Worm (Caenorhabditis elegans) whole organism, late embryonic: Measurements from ENCODE around the gene sri-74.

Source experiments
- ceh-14 ChIP-seq: sonication (generic microtip); optimal IDR thresholded peaks from 2 replicates; lab custom pipeline; 2016; ENCODE audit warnings: missing genotype, missing genetic modification characterization, missing compliant biosample characterization
- ceh-24 ChIP-seq: sonication (generic microtip); optimal IDR thresholded peaks from 2 replicates; lab custom pipeline; 2016; ENCODE audit warnings: mild to moderate bottlenecking, missing genetic modification characterization, missing compliant biosample characterization
- ceh-30 ChIP-seq: fragments of 150-350 bp; optimal IDR thresholded peaks from 2 replicates; lab custom pipeline; 2014; ENCODE audit warnings: missing biosample characterization, missing genetic modification characterization
- ceh-48 ChIP-seq: sonication (generic microtip); optimal IDR thresholded peaks from 2 replicates; lab custom pipeline; 2016; ENCODE audit warnings: missing genetic modification characterization, inconsistent platforms, missing compliant biosample characterization
- ceh-9 ChIP-seq: sonication (generic microtip); optimal IDR thresholded peaks from 2 replicates; lab custom pipeline; 2016; ENCODE audit warnings: mild to moderate bottlenecking, missing genetic modification characterization, inconsistent platforms, missing compliant biosample characterization
- elt-2 ChIP-seq: sonication (generic microtip); optimal IDR thresholded peaks from 2 replicates; lab custom pipeline; 2016; ENCODE audit warnings: missing genetic modification reagents, missing genetic modification characterization, missing compliant biosample characterization
- elt-4 ChIP-seq: sonication (generic microtip); optimal IDR thresholded peaks from 2 replicates; lab custom pipeline; 2016; ENCODE audit warnings: missing genetic modification characterization, missing compliant biosample characterization
- fkh-10 ChIP-seq: fragments of 150-350 bp; optimal IDR thresholded peaks from 2 replicates; lab custom pipeline; 2014; ENCODE audit warnings: missing biosample characterization, missing genetic modification reagents, missing genetic modification characterization
- nfya-1 ChIP-seq: sonication (generic microtip); optimal IDR thresholded peaks from 2 replicates; lab custom pipeline; 2017; ENCODE audit warnings: missing genetic modification characterization, mild to moderate bottlenecking, missing compliant biosample characterization, antibody characterized with exemption, moderate library complexity
- nhr-11 ChIP-seq: fragments of 150-350 bp; optimal IDR thresholded peaks from 2 replicates; lab custom pipeline; 2014; ENCODE audit warnings: missing biosample characterization, missing genetic modification characterization
- tbx-2 ChIP-seq: sonication (generic microtip); optimal IDR thresholded peaks from 2 replicates; lab custom pipeline; 2016; ENCODE audit warnings: missing genetic modification characterization, missing compliant biosample characterization
- unc-3 ChIP-seq, 2 experiments: fragments of 200-800 bp in 1 of 2; sonication (Bioruptor generic) in 1 of 2; sonication (generic microtip) in 1 of 2; conservative IDR thresholded peaks in 1 of 2; optimal IDR thresholded peaks in 1 of 2; 2 replicates each; pipeline versions ENCODE4 v1.3.6 to Lab custom; 2016 to 2022; ENCODE audit warnings: missing compliant biosample characterization in 2 of 2, missing genetic modification characterization in 2 of 2, missing genetic modification reagents in 1 of 2

DNA sequence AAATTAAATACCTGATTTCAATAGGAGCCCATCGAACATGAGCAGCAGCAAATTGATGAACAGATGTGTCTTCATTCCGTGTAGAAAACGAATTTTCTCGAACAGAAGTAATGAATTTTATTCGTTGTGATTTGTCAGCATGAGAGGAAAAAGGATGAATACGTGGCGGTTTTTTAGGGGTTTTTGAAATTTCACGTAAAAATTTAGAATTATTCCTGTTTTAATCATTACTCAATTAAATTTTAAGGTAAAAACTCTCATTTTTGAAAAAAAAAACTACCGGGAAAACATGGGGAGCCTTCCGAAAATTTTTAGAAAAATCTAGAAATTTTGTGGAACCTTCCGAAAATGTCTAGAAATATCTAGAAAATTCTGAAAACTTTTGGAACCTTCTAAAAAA is 45.2 kb downstream of the sri-74 start, which contains the start of gene K02F6.7:
- TF ChIP-seq tbx-2 (tag; lab: Kevin White, UChicago) (no peak), elt-2 (no peak), nhr-11 (no peak), ceh-30 (tag; lab: Kevin White, UChicago) (no peak), nfya-1 (tag; lab: Kevin White, UChicago) (no peak), fkh-10 (GFP tag; lab: Kevin White, UChicago) (no peak), elt-4 (tag; lab: Kevin White, UChicago) (no peak), unc-3 (GFP tag; conservative IDR thresholded peaks at IDR 0.05; lab: Robert Waterston, UW) (no peak), unc-3 (tag; optimal IDR thresholded peaks at IDR 0.05; lab: Kevin White, UChicago) (no peak), ceh-14 (tag; lab: Kevin White, UChicago) (no peak), ceh-24 (tag; lab: Kevin White, UChicago) (no peak), ceh-9 (tag; lab: Kevin White, UChicago) (no peak), ceh-48 (tag; lab: Kevin White, UChicago) (no peak)
